Fruit fly (Drosophila melanogaster) whole organism, prepupa: ENCODE data around the gene Saf6.

Experiments
- Blimp-1 ChIP-seq: fragments of 200-800 bp; sonication (Bioruptor generic); optimal IDR thresholded peaks from 3 replicates; lab custom pipeline; 2017; ENCODE audit warnings: missing biosample characterization, missing genetic modification characterization, mild to moderate bottlenecking, moderate library complexity, missing genetic modification reagents
- CG1621 ChIP-seq: fragments of 200-800 bp; sonication (Bioruptor generic); optimal IDR thresholded peaks from 3 replicates; lab custom pipeline; 2018; ENCODE audit warnings: missing biosample characterization, mild to moderate bottlenecking, missing genetic modification characterization
- CG8632 ChIP-seq: fragments of 200-800 bp; sonication (Bioruptor generic); optimal IDR thresholded peaks from 3 replicates; lab custom pipeline; 2016; ENCODE audit warnings: missing biosample characterization, missing genetic modification characterization

dm6 chr2L:819315-820032 is 3.7 kb upstream of the Saf6 start, which contains the start of the genes PGAP2 and Clp:
- TF ChIP-seq Blimp-1 (GFP tag; lab: Kevin White, UChicago) (peak; percentile 3), CG8632 (peak; percentile 41), CG1621 (no peak)
